Worm (Caenorhabditis elegans) whole organism, L1 larva: ENCODE measurements around the gene ZC506.1.

Experiments used
- ceh-8 ChIP-seq: fragments of 200-800 bp; sonication (Bioruptor generic); optimal IDR thresholded peaks from 2 replicates; lab custom pipeline; 2018; ENCODE audit warnings: mild to moderate bottlenecking, missing genetic modification characterization, moderate library complexity, missing compliant biosample characterization
- ceh-82 ChIP-seq, 3 experiments: fragments of 150-350 bp in 1 of 3; sonication (generic microtip) in 2 of 3; optimal IDR thresholded peaks; 2 replicates each; lab custom pipeline; 2014 to 2017; ENCODE audit warnings: missing biosample characterization in 3 of 3, missing genetic modification characterization in 3 of 3
- ces-1 ChIP-seq: fragments of 150-350 bp; optimal IDR thresholded peaks from 2 replicates; lab custom pipeline; 2014; ENCODE audit warnings: missing biosample characterization, missing genetic modification reagents, missing genetic modification characterization
- dpl-1 ChIP-seq, 3 experiments: fragments of 150-350 bp in 2 of 3; sonication (generic microtip) in 1 of 3; optimal IDR thresholded peaks; 2 replicates each; lab custom pipeline; 2014 to 2017; ENCODE audit warnings: missing biosample characterization in 3 of 3, missing genetic modification characterization in 3 of 3, missing genetic modification reagents in 3 of 3
- elt-3 ChIP-seq, 6 experiments: fragments of 150-350 bp in 1 of 6; sonication (generic microtip); optimal IDR thresholded peaks; 2 replicates each; lab custom pipeline; 2017 to 2018; ENCODE audit warnings: missing biosample characterization in 6 of 6, missing genetic modification characterization in 6 of 6, inconsistent platforms in 1 of 6
- hlh-17 ChIP-seq: fragments of 200-800 bp; sonication (Bioruptor generic); optimal IDR thresholded peaks from 2 replicates; lab custom pipeline; 2018; ENCODE audit warnings: missing genetic modification characterization, mild to moderate bottlenecking, missing compliant biosample characterization, moderate library complexity, borderline replicate concordance
- lin-13 ChIP-seq: fragments of 150-350 bp; optimal IDR thresholded peaks from 2 replicates; lab custom pipeline; 2014; ENCODE audit warnings: missing biosample characterization, missing genetic modification reagents, missing genetic modification characterization
- mef-2 ChIP-seq: fragments of 150-350 bp; optimal IDR thresholded peaks from 2 replicates; lab custom pipeline; 2014; ENCODE audit warnings: missing biosample characterization, missing genetic modification characterization
- nhr-28 ChIP-seq: fragments of 150-350 bp; optimal IDR thresholded peaks from 2 replicates; lab custom pipeline; 2014; ENCODE audit warnings: missing biosample characterization, missing genetic modification characterization
- nhr-76 ChIP-seq: sonication (generic microtip); optimal IDR thresholded peaks from 2 replicates; lab custom pipeline; 2017; ENCODE audit warnings: missing biosample characterization, missing genetic modification characterization
- pqm-1 ChIP-seq: sonication (generic microtip); optimal IDR thresholded peaks from 3 replicates; lab custom pipeline; 2017; ENCODE audit warnings: missing biosample characterization, missing genetic modification characterization
- rnt-1 ChIP-seq: sonication (generic microtip); optimal IDR thresholded peaks from 2 replicates; lab custom pipeline; 2016; ENCODE audit warnings: mild to moderate bottlenecking, missing genetic modification characterization, moderate library complexity, missing compliant biosample characterization
- skn-1 ChIP-seq: fragments of 150-350 bp; optimal IDR thresholded peaks from 2 replicates; lab custom pipeline; 2014; ENCODE audit warnings: missing biosample characterization, missing genetic modification characterization
- tbx-2 ChIP-seq: sonication (generic microtip); optimal IDR thresholded peaks from 2 replicates; lab custom pipeline; 2016; ENCODE audit warnings: missing genetic modification characterization, missing compliant biosample characterization

ce11 chrX:9948963-9949362, 9.8 kb upstream of the ZC506.1 start, which contains the start of gene nas-37:
- no peak for TF ChIP-seq rnt-1 (tag; lab: Kevin White, UChicago)
- TF ChIP-seq nhr-28 (tag; lab: Kevin White, UChicago) = no peak
- TF ChIP-seq ceh-82 (tag; optimal IDR thresholded peaks at IDR 0.05; lab: Kevin White, UChicago) = no peak
- no peak for TF ChIP-seq dpl-1 (GFP tag; optimal IDR thresholded peaks at IDR 0.05; lab: Kevin White, UChicago)
- TF ChIP-seq skn-1 = no peak
- no peak for TF ChIP-seq lin-13 (GFP tag; lab: Kevin White, UChicago)
- no peak for TF ChIP-seq pqm-1 (tag; lab: Kevin White, UChicago)
- no peak for TF ChIP-seq ces-1 (GFP tag; lab: Kevin White, UChicago)
- no peak for TF ChIP-seq elt-3 (tag; optimal IDR thresholded peaks at IDR 0.05; lab: Kevin White, UChicago)
- no peak for TF ChIP-seq mef-2 (tag; lab: Kevin White, UChicago)
- TF ChIP-seq tbx-2 = no peak
- TF ChIP-seq hlh-17 (GFP tag; lab: Kevin White, UChicago) = no peak
- no peak for TF ChIP-seq nhr-76 (tag; lab: Kevin White, UChicago)
- no peak for TF ChIP-seq ceh-8 (GFP tag; lab: Kevin White, UChicago)
